Worm (Caenorhabditis elegans) whole organism, young adult: ENCODE data around the gene cyp-13A7.

ENCODE experiments used
- B0019.2 ChIP-seq: fragments of 200-800 bp; sonication (Bioruptor generic); conservative IDR thresholded peaks from 2 replicates; pipeline ENCODE4 v1.3.6; 2022; ENCODE audit warnings: missing genetic modification reagents, missing genetic modification characterization, missing compliant biosample characterization
- F10E7.11 ChIP-seq: sonication (generic microtip); optimal IDR thresholded peaks from 2 replicates; lab custom pipeline; 2017; ENCODE audit warnings: mild to moderate bottlenecking, missing genetic modification characterization, moderate library complexity, missing compliant biosample characterization
- F23B12.7 ChIP-seq: sonication (generic microtip); optimal IDR thresholded peaks from 2 replicates; lab custom pipeline; 2017; ENCODE audit warnings: missing genetic modification characterization, mild to moderate bottlenecking, missing compliant biosample characterization, antibody characterized with exemption, moderate library complexity; ENCODE audit not compliant: insufficient read depth
- F37B4.10 ChIP-seq: fragments of 200-800 bp; sonication (Bioruptor generic); IDR thresholded peaks from 2 replicates; pipeline ENCODE4 v1.3.6; 2022; ENCODE audit warnings: missing genetic modification characterization, missing compliant biosample characterization
- K12H6.12 ChIP-seq: fragments of 200-800 bp; sonication (Bioruptor generic); optimal IDR thresholded peaks from 2 replicates; lab custom pipeline; 2018; ENCODE audit warnings: mild to moderate bottlenecking, missing genetic modification characterization, missing compliant biosample characterization
- Y56A3A.18 ChIP-seq: fragments of 200-800 bp; sonication (Bioruptor generic); IDR thresholded peaks from 2 replicates; pipeline ENCODE4 v1.3.6; 2022; ENCODE audit warnings: missing genetic modification reagents, missing genetic modification characterization, missing compliant biosample characterization
- akir-1 ChIP-seq: fragments of 200-800 bp; sonication (Bioruptor generic); optimal IDR thresholded peaks from 2 replicates; lab custom pipeline; 2018; ENCODE audit warnings: mild to moderate bottlenecking, missing genetic modification characterization, moderate library complexity, missing compliant biosample characterization
- ama-1 ChIP-seq, 3 experiments: fragments of 150-350 bp in 1 of 3; sonication (generic microtip) in 2 of 3; optimal IDR thresholded peaks; 2 replicates each; lab custom pipeline; 2014 to 2018; ENCODE audit warnings: missing biosample characterization in 2 of 3, missing genetic modification characterization in 2 of 3, missing genetic modification reagents in 2 of 3
- aptf-3 ChIP-seq: fragments of 200-800 bp; sonication (Bioruptor generic); IDR thresholded peaks from 2 replicates; pipeline ENCODE4 v1.3.6; 2022; ENCODE audit warnings: missing genetic modification characterization, missing compliant biosample characterization
- athp-1 ChIP-seq: sonication (generic microtip); optimal IDR thresholded peaks from 2 replicates; lab custom pipeline; 2017; ENCODE audit warnings: mild to moderate bottlenecking, missing genetic modification characterization, missing compliant biosample characterization
- attf-3 ChIP-seq: fragments of 200-800 bp; sonication (Bioruptor generic); conservative IDR thresholded peaks from 2 replicates; pipeline ENCODE4 v1.3.6; 2022; ENCODE audit warnings: missing genetic modification reagents, missing genetic modification characterization, missing compliant biosample characterization
- attf-5 ChIP-seq: fragments of 200-800 bp; sonication (Bioruptor generic); optimal IDR thresholded peaks from 2 replicates; lab custom pipeline; 2018; ENCODE audit warnings: mild to moderate bottlenecking, missing genetic modification characterization, missing compliant biosample characterization
- attf-6 ChIP-seq: fragments of 200-800 bp; sonication (Bioruptor generic); IDR thresholded peaks from 2 replicates; pipeline ENCODE4 v1.3.6; 2022; ENCODE audit warnings: missing genetic modification reagents, missing genetic modification characterization, missing compliant biosample characterization
- bed-2 ChIP-seq: fragments of 200-800 bp; sonication (Bioruptor generic); IDR thresholded peaks from 2 replicates; pipeline ENCODE4 v1.3.6; 2022; ENCODE audit warnings: missing genetic modification reagents, missing genetic modification characterization, missing compliant biosample characterization
- ceh-79 ChIP-seq: sonication (generic microtip); optimal IDR thresholded peaks from 2 replicates; lab custom pipeline; 2017; ENCODE audit warnings: mild to moderate bottlenecking, missing genetic modification characterization, missing compliant biosample characterization
- egl-18 ChIP-seq: fragments of 200-800 bp; sonication (Bioruptor generic); IDR thresholded peaks from 2 replicates; pipeline ENCODE4 v1.3.6; 2022; ENCODE audit warnings: missing genetic modification reagents, missing genetic modification characterization, missing compliant biosample characterization
- hlh-26 ChIP-seq: fragments of 200-800 bp; sonication (Bioruptor generic); conservative IDR thresholded peaks from 2 replicates; pipeline ENCODE4 v1.3.6; 2022; ENCODE audit warnings: missing genetic modification reagents, missing genetic modification characterization, missing compliant biosample characterization
- hmg-20 ChIP-seq: fragments of 200-800 bp; sonication (Bioruptor generic); IDR thresholded peaks from 2 replicates; pipeline ENCODE4 v1.3.6; 2022; ENCODE audit warnings: missing genetic modification reagents, missing genetic modification characterization, missing compliant biosample characterization
- lag-1 ChIP-seq: fragments of 200-800 bp; sonication (Bioruptor generic); IDR thresholded peaks from 2 replicates; pipeline ENCODE4 v1.3.6; 2022; ENCODE audit warnings: missing genetic modification reagents, missing genetic modification characterization, missing compliant biosample characterization
- let-526 ChIP-seq: fragments of 200-800 bp; sonication (Bioruptor generic); IDR thresholded peaks from 2 replicates; pipeline ENCODE4 v1.3.6; 2022; ENCODE audit warnings: missing genetic modification reagents, missing genetic modification characterization, missing compliant biosample characterization
- lin-40 ChIP-seq: sonication (generic microtip); optimal IDR thresholded peaks from 2 replicates; lab custom pipeline; 2016; ENCODE audit warnings: missing genetic modification characterization, mild to moderate bottlenecking, missing compliant biosample characterization, missing genotype, missing genetic modification reagents
- lir-1 ChIP-seq: fragments of 200-800 bp; sonication (Bioruptor generic); conservative IDR thresholded peaks from 2 replicates; pipeline ENCODE4 v1.3.6; 2022; ENCODE audit warnings: missing genetic modification reagents, missing genetic modification characterization, missing compliant biosample characterization
- madf-3 ChIP-seq: fragments of 200-800 bp; sonication (Bioruptor generic); IDR thresholded peaks from 2 replicates; pipeline ENCODE4 v1.3.6; 2022; ENCODE audit warnings: missing genetic modification reagents, missing genetic modification characterization, missing compliant biosample characterization
- madf-6 ChIP-seq: fragments of 200-800 bp; sonication (Bioruptor generic); IDR thresholded peaks from 2 replicates; pipeline ENCODE4 v1.3.6; 2022; ENCODE audit warnings: missing genetic modification reagents, missing genetic modification characterization, missing compliant biosample characterization
- nfya-2 ChIP-seq: fragments of 200-800 bp; sonication (Bioruptor generic); IDR thresholded peaks from 2 replicates; pipeline ENCODE4 v1.3.6; 2022; ENCODE audit warnings: missing genetic modification reagents, missing genetic modification characterization, missing compliant biosample characterization
- nhr-120 ChIP-seq: fragments of 200-800 bp; sonication (Bioruptor generic); IDR thresholded peaks from 2 replicates; pipeline ENCODE4 v1.3.6; 2022; ENCODE audit warnings: missing genetic modification characterization, missing compliant biosample characterization
- pha-4 ChIP-seq: fragments of 150-350 bp; sonication (generic microtip); optimal IDR thresholded peaks from 2 replicates; lab custom pipeline; 2014; ENCODE audit warnings: missing biosample characterization, missing genetic modification reagents, missing genetic modification characterization
- rec-8 ChIP-seq, 2 experiments: sonication (generic microtip); optimal IDR thresholded peaks; 2 replicates each; lab custom pipeline; 2016; ENCODE audit warnings: mild to moderate bottlenecking in 2 of 2, missing genetic modification characterization in 2 of 2, missing genetic modification reagents in 2 of 2, missing genotype in 2 of 2, missing biosample characterization in 1 of 2, missing compliant biosample characterization in 1 of 2, moderate library complexity in 1 of 2
- repo-1 ChIP-seq: sonication (generic microtip); optimal IDR thresholded peaks from 2 replicates; lab custom pipeline; 2017; ENCODE audit warnings: mild to moderate bottlenecking, missing genetic modification characterization, missing compliant biosample characterization
- sdz-38 ChIP-seq: sonication (generic microtip); optimal IDR thresholded peaks from 2 replicates; lab custom pipeline; 2016; ENCODE audit warnings: missing genotype, missing genetic modification characterization, missing compliant biosample characterization
- snpc-1.1 ChIP-seq: sonication (generic microtip); optimal IDR thresholded peaks from 2 replicates; lab custom pipeline; 2017; ENCODE audit warnings: missing genetic modification characterization, mild to moderate bottlenecking, missing compliant biosample characterization, antibody characterized with exemption, moderate library complexity, missing genotype, missing genetic modification reagents; ENCODE audit not compliant: insufficient read depth
- snpc-4 ChIP-seq, 5 experiments: fragments of 150-350 bp in 1 of 5; sonication (generic microtip) in 4 of 5; optimal IDR thresholded peaks; 2 replicates each; lab custom pipeline; 2014 to 2018; ENCODE audit warnings: missing genetic modification characterization in 5 of 5, missing biosample characterization in 3 of 5, antibody characterized with exemption in 2 of 5, mild to moderate bottlenecking in 2 of 5, missing compliant biosample characterization in 2 of 5, missing genotype in 2 of 5, moderate library complexity in 2 of 5, missing genetic modification reagents in 1 of 5
- tbp1 ChIP-seq: fragments of 200-800 bp; sonication (Bioruptor generic); optimal IDR thresholded peaks from 2 replicates; lab custom pipeline; 2018; ENCODE audit warnings: mild to moderate bottlenecking, missing genetic modification characterization, missing compliant biosample characterization
- tbx-9 ChIP-seq: sonication (generic microtip); optimal IDR thresholded peaks from 2 replicates; lab custom pipeline; 2016; ENCODE audit warnings: borderline replicate concordance, missing genetic modification characterization, inconsistent platforms, missing compliant biosample characterization
- unc-62 ChIP-seq: fragments of 150-350 bp; optimal IDR thresholded peaks from 2 replicates; lab custom pipeline; 2014; ENCODE audit warnings: missing biosample characterization, missing genetic modification reagents, missing genetic modification characterization
- zfh-2 ChIP-seq: fragments of 200-800 bp; sonication (Bioruptor generic); conservative IDR thresholded peaks from 2 replicates; pipeline ENCODE4 v1.3.6; 2022; ENCODE audit warnings: missing genetic modification reagents, missing genetic modification characterization, missing compliant biosample characterization
- ztf-22 ChIP-seq: fragments of 200-800 bp; sonication (Bioruptor generic); optimal IDR thresholded peaks from 2 replicates; lab custom pipeline; 2018; ENCODE audit warnings: mild to moderate bottlenecking, missing genetic modification characterization, moderate library complexity, missing compliant biosample characterization
- ztf-26 ChIP-seq: sonication (generic microtip); optimal IDR thresholded peaks from 2 replicates; lab custom pipeline; 2017; ENCODE audit warnings: missing genetic modification characterization, missing compliant biosample characterization

cyp-13A7 gene

ce11 chrII:9803320-9803719 is at the start of gene cyp-13A7:
Gene cyp-13A7 (plus strand): TSS chrII:9803620.
- TF ChIP-seq attf-5 (GFP tag; lab: Kevin White, UChicago): no peak
- TF ChIP-seq lir-1 (GFP tag; lab: Robert Waterston, UW): no peak
- TF ChIP-seq akir-1: no peak
- TF ChIP-seq Y56A3A.18: no peak
- no peak for TF ChIP-seq athp-1 (tag; lab: Kevin White, UChicago)

ce11 chrII:9753730-9754129 is 49.7 kb upstream of the cyp-13A7 start, which contains the start of gene ZK1321.1:
Gene ZK1321.1 (plus strand): TSS chrII:9754030.
- no peak for TF ChIP-seq F37B4.10 (GFP tag; lab: Robert Waterston, UW)
- no peak for TF ChIP-seq aptf-3 (GFP tag; lab: Robert Waterston, UW)
- TF ChIP-seq attf-3 (GFP tag; lab: Robert Waterston, UW): no peak
- TF ChIP-seq pha-4 (tag; lab: Kevin White, UChicago): no peak
- TF ChIP-seq snpc-1.1 (tag; lab: Kevin White, UChicago): no peak
- no peak for TF ChIP-seq attf-6
- no peak for TF ChIP-seq madf-3 (GFP tag; lab: Robert Waterston, UW)
- TF ChIP-seq bed-2 (GFP tag; lab: Robert Waterston, UW): no peak
- TF ChIP-seq nfya-2 (GFP tag; lab: Robert Waterston, UW): no peak
- no peak for TF ChIP-seq egl-18 (GFP tag; lab: Robert Waterston, UW)
- no peak for TF ChIP-seq ceh-79 (tag; lab: Kevin White, UChicago)
- no peak for TF ChIP-seq ama-1 (optimal IDR thresholded peaks at IDR 0.05; lab: Kevin White, UChicago)
- no peak for TF ChIP-seq ama-1 (GFP tag; optimal IDR thresholded peaks at IDR 0.05; lab: Kevin White, UChicago)
- no peak for TF ChIP-seq F10E7.11 (tag; lab: Kevin White, UChicago)
- no peak for TF ChIP-seq nhr-120
- no peak for TF ChIP-seq zfh-2 (GFP tag; lab: Robert Waterston, UW)
- no peak for TF ChIP-seq repo-1 (tag; lab: Kevin White, UChicago)
- no peak for TF ChIP-seq lin-40 (tag; lab: Kevin White, UChicago)
- no peak for TF ChIP-seq snpc-4 (GFP tag; optimal IDR thresholded peaks at IDR 0.05; lab: Kevin White, UChicago)
- TF ChIP-seq snpc-4 (tag; optimal IDR thresholded peaks at IDR 0.05; lab: Kevin White, UChicago): no peak
- no peak for TF ChIP-seq sdz-38 (tag; lab: Kevin White, UChicago)
- no peak for TF ChIP-seq tbx-9 (tag; lab: Kevin White, UChicago)
- TF ChIP-seq, all 124 proteins: peak for 0

- no peak for TF ChIP-seq tbp1
- no peak for TF ChIP-seq ztf-22 (GFP tag; lab: Kevin White, UChicago)
These were observed 48.0 kb upstream of the cyp-13A7 start for ce11 chrII:9755425-9755824.

- no peak for TF ChIP-seq hmg-20
These were observed 45.7 kb upstream of the cyp-13A7 start, which contains the start of gene shk-1 for ce11 chrII:9757651-9758282. Gene shk-1 (plus strand): TSS chrII:9758232.

ce11 chrII:9759382-9759781 is 44.0 kb upstream of the cyp-13A7 start:
- no peak for TF ChIP-seq unc-62 (GFP tag; lab: Kevin White, UChicago)

ce11 chrII:9764696-9765095 is 38.7 kb upstream of the cyp-13A7 start:
- no peak for TF ChIP-seq hlh-26 (GFP tag; lab: Robert Waterston, UW)
- no peak for TF ChIP-seq zfh-2 (GFP tag; lab: Robert Waterston, UW)
- TF ChIP-seq F23B12.7 (tag; lab: Kevin White, UChicago): no peak
- no peak for TF ChIP-seq let-526 (GFP tag; lab: Robert Waterston, UW)
- TF ChIP-seq athp-1 (tag; lab: Kevin White, UChicago): no peak
- no peak for TF ChIP-seq madf-6 (GFP tag; lab: Robert Waterston, UW)
- no peak for TF ChIP-seq rec-8 (tag; optimal IDR thresholded peaks at IDR 0.05; lab: Kevin White, UChicago)
- no peak for TF ChIP-seq K12H6.12
- TF ChIP-seq ztf-26 (tag; lab: Kevin White, UChicago): no peak
- TF ChIP-seq lag-1 (GFP tag; lab: Robert Waterston, UW): no peak
- TF ChIP-seq B0019.2: no peak
